Fruit fly (Drosophila melanogaster): ENCODE data around the gene Ccn.
A peak's percentile ranks its signal among the peaks of the same experiment; 100 is the strongest.

DNA sequence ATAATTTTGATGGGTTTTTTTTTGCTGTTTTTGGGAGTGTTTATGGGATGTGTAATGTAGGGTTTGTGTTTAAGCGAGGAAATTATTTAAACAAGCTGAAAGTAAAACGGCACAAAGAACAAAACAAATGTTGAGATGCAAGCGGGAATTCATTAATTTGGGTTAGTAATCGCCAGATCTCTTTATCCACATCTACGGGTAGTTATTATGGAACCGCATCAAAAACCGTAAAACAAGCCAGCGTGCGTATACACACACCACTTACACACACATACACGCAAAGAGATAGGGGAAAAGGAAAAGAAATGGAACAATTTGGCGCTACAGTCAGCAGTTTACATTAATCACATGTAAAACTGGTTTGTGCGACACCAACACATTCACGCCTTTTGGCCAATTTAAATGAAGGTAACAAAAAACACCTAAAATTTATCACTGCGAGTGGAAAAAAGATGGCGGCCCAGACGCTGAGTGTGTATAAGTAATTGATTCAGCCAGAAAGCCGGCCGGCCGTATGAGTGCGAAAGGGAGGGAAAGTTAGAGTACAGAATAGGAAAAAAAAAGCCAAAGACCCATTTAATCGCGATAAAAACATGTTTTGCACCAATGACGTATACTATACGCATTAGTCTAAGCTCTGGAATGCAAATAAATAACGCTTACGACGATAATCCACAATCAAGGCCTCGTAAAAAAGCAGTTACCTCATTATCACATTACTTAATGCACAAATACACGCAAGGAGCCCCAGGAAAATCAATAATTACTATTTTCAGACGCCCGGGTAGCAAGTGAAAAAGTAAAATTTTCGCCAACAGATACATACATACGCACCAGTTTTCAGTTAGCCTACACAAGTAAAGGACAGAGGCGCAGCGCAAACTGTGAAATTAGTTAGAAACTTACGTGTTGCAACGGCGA is 45.6 kb upstream of the Ccn start:
- TF ChIP-seq cic (GFP tag; optimal IDR thresholded peaks at IDR 0.05) (peak; percentile 75), ovo (GFP tag; optimal IDR thresholded peaks at IDR 0.05) (peak; percentile 10), CG11617 (GFP tag; optimal IDR thresholded peaks at IDR 0.05) (no peak), CG7045 (GFP tag; optimal IDR thresholded peaks at IDR 0.05) (no peak), CG12768 (GFP tag; optimal IDR thresholded peaks at IDR 0.05) (peak; percentile 20), CG14711 (tag; optimal IDR thresholded peaks at IDR 0.05) (no peak), Hr96 (GFP tag; optimal IDR thresholded peaks at IDR 0.05) (no peak), toe (GFP tag; optimal IDR thresholded peaks at IDR 0.05) (no peak), kay (GFP tag; ENCODE audit: borderline replicate concordance) (peak; percentile 73), CG7101 (tag; optimal IDR thresholded peaks at IDR 0.05) (no peak)
